Fruit fly (Drosophila melanogaster) S2 (cell line): ENCODE measurements around the gene CG32700.

Source experiments
- CG8478 ChIP-seq: fragments of >200 bp; optimal IDR thresholded peaks from 2 replicates; lab custom pipeline; 2018
- CTCF ChIP-seq, 2 experiments: fragments of >200 bp; optimal IDR thresholded peaks; 2 replicates each; lab custom pipeline; 2018

DNA sequence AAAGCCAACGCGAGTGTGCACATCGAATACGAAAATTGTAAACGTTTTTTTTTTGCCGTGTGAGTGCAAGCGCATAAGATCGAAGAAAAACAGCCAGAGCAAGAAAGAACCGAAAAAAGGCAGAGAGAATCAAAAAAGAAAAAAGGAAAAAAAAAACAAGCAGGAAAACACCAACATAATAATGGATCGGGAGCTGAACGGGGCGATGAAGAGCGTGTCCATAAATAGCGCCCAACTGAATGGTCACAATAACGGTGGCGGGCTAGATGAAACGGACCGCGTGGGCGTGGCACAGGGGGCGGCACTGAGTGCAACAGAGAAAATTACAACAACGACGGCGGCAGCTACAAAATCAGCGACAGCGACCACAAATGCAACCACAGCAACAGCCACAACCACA is 35.4 kb upstream of the CG32700 start:
- no peak for TF ChIP-seq CG8478 (lab: Kevin White, UChicago)
- TF ChIP-seq CTCF (optimal IDR thresholded peaks at IDR 0.05; lab: Kevin White, UChicago) = no peak
